Worm (Caenorhabditis elegans): ENCODE measurements around the gene T04A8.7.

- TF ChIP-seq hmg-11 (tag; optimal IDR thresholded peaks at IDR 0.05): no peak
- TF ChIP-seq nhr-77 (tag; optimal IDR thresholded peaks at IDR 0.05): no peak
- no peak for TF ChIP-seq nhr-28 (tag; optimal IDR thresholded peaks at IDR 0.05)
- TF ChIP-seq aly-2 (tag; optimal IDR thresholded peaks at IDR 0.05): no peak
Observed at ce11 chrIII:4688965-4689364, 6.2 kb upstream of the T04A8.7 start, which contains the start of gene ppat-1.
